Fruit fly (Drosophila melanogaster) S2 (cell line): Measurements from ENCODE around the gene Sdic3.

Source experiments
- CG8478 ChIP-seq: fragments of >200 bp; optimal IDR thresholded peaks from 2 replicates; lab custom pipeline; 2018
- CTCF ChIP-seq, 2 experiments: fragments of >200 bp; optimal IDR thresholded peaks; 2 replicates each; lab custom pipeline; 2018

- no peak for TF ChIP-seq CTCF (optimal IDR thresholded peaks at IDR 0.05; lab: Kevin White, UChicago)
- TF ChIP-seq CG8478: no peak
Observed at dm6 chrX:20155947-20156346, 38.1 kb downstream of the Sdic3 start.
